Fruit fly (Drosophila melanogaster) whole organism, embryonic: Measurements from ENCODE around the gene Sec15.
A peak's percentile ranks its signal among the peaks of the same experiment; 100 is the strongest.

Source experiments
- Bdp1 ChIP-seq: fragments of 200-800 bp; sonication (Bioruptor generic); optimal IDR thresholded peaks from 3 replicates; lab custom pipeline; 2016; ENCODE audit warnings: missing biosample characterization, missing genetic modification characterization
- CG11560 ChIP-seq: fragments of 200-800 bp; sonication (Bioruptor generic); IDR thresholded peaks from 3 replicates; pipeline ENCODE4 v1.3.6; 2022; ENCODE audit warnings: missing biosample characterization, missing genetic modification characterization
- CG1233 ChIP-seq: fragments of 200-800 bp; sonication (Bioruptor generic); optimal IDR thresholded peaks from 4 replicates; lab custom pipeline; 2018; ENCODE audit warnings: missing biosample characterization, mild to moderate bottlenecking, missing genetic modification characterization
- CG13424 ChIP-seq: fragments of 200-800 bp; sonication (Bioruptor generic); optimal IDR thresholded peaks from 2 replicates; lab custom pipeline; 2019; ENCODE audit warnings: missing biosample characterization, mild to moderate bottlenecking, missing genetic modification characterization, moderate library complexity
- CG13775 ChIP-seq: fragments of 200-800 bp; sonication (Bioruptor generic); optimal IDR thresholded peaks from 3 replicates; lab custom pipeline; 2017; ENCODE audit warnings: missing biosample characterization, mild to moderate bottlenecking, missing genetic modification characterization
- CG13894 ChIP-seq: fragments of 200-800 bp; sonication (Bioruptor generic); optimal IDR thresholded peaks from 3 replicates; lab custom pipeline; 2018; ENCODE audit warnings: missing biosample characterization, mild to moderate bottlenecking, missing genetic modification characterization, moderate library complexity
- CG14860 ChIP-seq: fragments of 200-800 bp; sonication (Bioruptor generic); IDR thresholded peaks from 3 replicates; pipeline ENCODE4 v1.3.6; 2022; ENCODE audit warnings: missing biosample characterization, missing genetic modification characterization; ENCODE audit not compliant: partially characterized antibody
- CG1603 ChIP-seq: fragments of 200-800 bp; sonication (Bioruptor generic); optimal IDR thresholded peaks from 2 replicates; lab custom pipeline; 2019; ENCODE audit warnings: missing biosample characterization, mild to moderate bottlenecking, missing genetic modification characterization, moderate library complexity
- CG17186 ChIP-seq: fragments of 200-800 bp; sonication (Bioruptor generic); optimal IDR thresholded peaks from 3 replicates; lab custom pipeline; 2017; ENCODE audit warnings: missing biosample characterization, missing genetic modification reagents, missing genetic modification characterization
- CG17385 ChIP-seq: fragments of 200-800 bp; sonication (Bioruptor generic); optimal IDR thresholded peaks from 3 replicates; lab custom pipeline; 2018; ENCODE audit warnings: missing biosample characterization, mild to moderate bottlenecking, missing genetic modification characterization
- CG17802 ChIP-seq: fragments of 200-800 bp; sonication (Bioruptor generic); optimal IDR thresholded peaks from 2 replicates; lab custom pipeline; 2018; ENCODE audit warnings: missing biosample characterization, mild to moderate bottlenecking, missing genetic modification characterization, moderate library complexity
- CG18262 ChIP-seq: fragments of 200-800 bp; optimal IDR thresholded peaks from 3 replicates; lab custom pipeline; 2019; ENCODE audit warnings: missing biosample characterization, mild to moderate bottlenecking, missing genetic modification characterization, moderate library complexity
- CG18764 ChIP-seq: fragments of 200-800 bp; sonication (Bioruptor generic); optimal IDR thresholded peaks from 3 replicates; lab custom pipeline; 2016; ENCODE audit warnings: missing biosample characterization, missing genetic modification characterization
- CG31224 ChIP-seq: fragments of 200-800 bp; sonication (Bioruptor generic); IDR thresholded peaks from 2 replicates; pipeline ENCODE4 v1.3.6; 2022; ENCODE audit warnings: missing biosample characterization, missing genetic modification characterization
- CG3847 ChIP-seq: fragments of 200-800 bp; sonication (Bioruptor generic); IDR thresholded peaks from 2 replicates; pipeline ENCODE4 v1.3.6; 2022; ENCODE audit warnings: missing biosample characterization, missing genetic modification characterization
- CG4617 ChIP-seq: fragments of 200-800 bp; sonication (Bioruptor generic); optimal IDR thresholded peaks from 3 replicates; lab custom pipeline; 2016; ENCODE audit warnings: missing biosample characterization, missing genetic modification characterization, borderline replicate concordance
- CG7556 ChIP-seq: fragments of 200-800 bp; sonication (Bioruptor generic); optimal IDR thresholded peaks from 2 replicates; lab custom pipeline; 2017; ENCODE audit warnings: missing biosample characterization, mild to moderate bottlenecking, missing genetic modification characterization
- CG8765 ChIP-seq: fragments of 200-800 bp; sonication (Bioruptor generic); IDR thresholded peaks from 2 replicates; pipeline ENCODE4 v1.3.6; 2022; ENCODE audit warnings: missing biosample characterization, missing genetic modification characterization
- CG9876 ChIP-seq: fragments of 200-800 bp; sonication (Bioruptor generic); optimal IDR thresholded peaks from 2 replicates; lab custom pipeline; 2016; ENCODE audit warnings: missing biosample characterization, missing genetic modification characterization
- CoRest ChIP-seq: fragments of 200-800 bp; sonication (Bioruptor generic); optimal IDR thresholded peaks from 3 replicates; lab custom pipeline; 2018; ENCODE audit warnings: missing biosample characterization, mild to moderate bottlenecking, missing genetic modification characterization, moderate library complexity
- CrebB ChIP-seq: fragments of 200-800 bp; sonication (Bioruptor generic); optimal IDR thresholded peaks from 3 replicates; lab custom pipeline; 2018; ENCODE audit warnings: missing biosample characterization, mild to moderate bottlenecking, missing genetic modification characterization
- D19A ChIP-seq: fragments of 200-800 bp; optimal IDR thresholded peaks from 3 replicates; lab custom pipeline; 2019; ENCODE audit warnings: missing biosample characterization, mild to moderate bottlenecking, missing genetic modification characterization, moderate library complexity
- Dad ChIP-seq: fragments of 200-800 bp; sonication (Bioruptor generic); optimal IDR thresholded peaks from 3 replicates; lab custom pipeline; 2016; ENCODE audit warnings: missing biosample characterization, missing genetic modification characterization
- Dip2 ChIP-seq: fragments of 200-800 bp; sonication (Bioruptor generic); IDR thresholded peaks from 2 replicates; pipeline ENCODE4 v1.3.6; 2022; ENCODE audit warnings: missing biosample characterization, missing genetic modification characterization
- H2.0 ChIP-seq: fragments of 200-800 bp; sonication (Bioruptor generic); IDR thresholded peaks from 2 replicates; pipeline ENCODE4 v1.3.6; 2022; ENCODE audit warnings: missing biosample characterization, missing genetic modification characterization
- HmgZ ChIP-seq: fragments of 200-800 bp; sonication (Bioruptor generic); optimal IDR thresholded peaks from 2 replicates; lab custom pipeline; 2018; ENCODE audit warnings: missing biosample characterization, mild to moderate bottlenecking, missing genetic modification characterization
- Jarid2 ChIP-seq: fragments of 200-800 bp; sonication (Bioruptor generic); optimal IDR thresholded peaks from 3 replicates; lab custom pipeline; 2017; ENCODE audit warnings: mild to moderate bottlenecking, missing biosample characterization, missing genetic modification reagents, missing genetic modification characterization
- Lpt ChIP-seq: fragments of >200 bp; optimal IDR thresholded peaks from 2 replicates; lab custom pipeline; 2018; ENCODE audit warnings: missing biosample characterization, missing genetic modification characterization
- NFAT ChIP-seq: fragments of 200-800 bp; sonication (Bioruptor generic); IDR thresholded peaks from 2 replicates; pipeline ENCODE4 v1.3.6; 2022; ENCODE audit warnings: missing biosample characterization, missing genetic modification characterization
- Ptx1 ChIP-seq: fragments of 200-800 bp; sonication (Bioruptor generic); IDR thresholded peaks from 2 replicates; pipeline ENCODE4 v1.3.6; 2022; ENCODE audit warnings: missing biosample characterization, missing genetic modification characterization
- Ravus ChIP-seq: fragments of 200-800 bp; sonication (Bioruptor generic); IDR thresholded peaks from 2 replicates; pipeline ENCODE4 v1.3.6; 2022; ENCODE audit warnings: missing biosample characterization, missing genetic modification characterization
- Rx ChIP-seq: fragments of 200-800 bp; sonication (Bioruptor generic); IDR thresholded peaks from 2 replicates; pipeline ENCODE4 v1.3.6; 2022; ENCODE audit warnings: missing biosample characterization, missing genetic modification characterization
- Sox102F ChIP-seq: fragments of 200-800 bp; sonication (Bioruptor generic); optimal IDR thresholded peaks from 2 replicates; lab custom pipeline; 2018; ENCODE audit warnings: missing biosample characterization, mild to moderate bottlenecking, missing genetic modification characterization, moderate library complexity
- Spps ChIP-seq: fragments of 200-800 bp; sonication (Bioruptor generic); optimal IDR thresholded peaks from 2 replicates; lab custom pipeline; 2018; ENCODE audit warnings: missing biosample characterization, mild to moderate bottlenecking, missing genetic modification characterization
- YL-1 ChIP-seq: fragments of 200-800 bp; sonication (Bioruptor generic); optimal IDR thresholded peaks from 3 replicates; lab custom pipeline; 2017; ENCODE audit warnings: missing biosample characterization, mild to moderate bottlenecking, missing genetic modification characterization
- ac ChIP-seq: fragments of 200-800 bp; sonication (Bioruptor generic); optimal IDR thresholded peaks from 3 replicates; lab custom pipeline; 2017; ENCODE audit warnings: missing biosample characterization, mild to moderate bottlenecking, missing genetic modification characterization
- ap ChIP-seq: fragments of 200-800 bp; sonication (Bioruptor generic); IDR thresholded peaks from 2 replicates; pipeline ENCODE4 v1.3.6; 2022; ENCODE audit warnings: missing biosample characterization, missing genetic modification characterization
- bab2 ChIP-seq: fragments of 200-800 bp; sonication (Bioruptor generic); optimal IDR thresholded peaks from 2 replicates; lab custom pipeline; 2016; ENCODE audit warnings: missing biosample characterization, missing genetic modification characterization
- chif ChIP-seq, 2 experiments: fragments of 200-800 bp; sonication (Bioruptor generic); optimal IDR thresholded peaks; 3 replicates each; lab custom pipeline; 2016; ENCODE audit warnings: missing biosample characterization in 2 of 2, missing genetic modification characterization in 2 of 2
- dimm ChIP-seq: fragments of 200-800 bp; sonication (Bioruptor generic); IDR thresholded peaks from 2 replicates; pipeline ENCODE4 v1.3.6; 2022; ENCODE audit warnings: missing biosample characterization, missing genetic modification characterization
- dysf ChIP-seq: fragments of 200-800 bp; sonication (Bioruptor generic); IDR thresholded peaks from 3 replicates; pipeline ENCODE4 v1.3.6; 2022; ENCODE audit warnings: missing biosample characterization, missing genetic modification characterization
- fd96Cb ChIP-seq: fragments of 200-800 bp; sonication (Bioruptor generic); optimal IDR thresholded peaks from 2 replicates; lab custom pipeline; 2018; ENCODE audit warnings: missing biosample characterization, mild to moderate bottlenecking, missing genetic modification characterization, moderate library complexity
- gcm2 ChIP-seq: fragments of 200-800 bp; sonication (Bioruptor generic); optimal IDR thresholded peaks from 2 replicates; lab custom pipeline; 2016; ENCODE audit warnings: missing biosample characterization, missing genetic modification characterization
- gfzf ChIP-seq: fragments of 200-800 bp; sonication (Bioruptor generic); optimal IDR thresholded peaks from 2 replicates; lab custom pipeline; 2016; ENCODE audit warnings: missing biosample characterization, mild to moderate bottlenecking, missing genetic modification characterization, moderate library complexity
- lmd ChIP-seq: fragments of 200-800 bp; sonication (Bioruptor generic); IDR thresholded peaks from 2 replicates; pipeline ENCODE4 v1.3.6; 2022; ENCODE audit warnings: missing biosample characterization, missing genetic modification characterization
- nom ChIP-seq: fragments of 200-800 bp; sonication (Bioruptor generic); optimal IDR thresholded peaks from 2 replicates; lab custom pipeline; 2017; ENCODE audit warnings: missing biosample characterization, missing genetic modification characterization, mild to moderate bottlenecking, moderate library complexity, missing genetic modification reagents
- pho ChIP-seq: fragments of 200-800 bp; sonication (Bioruptor generic); optimal IDR thresholded peaks from 2 replicates; lab custom pipeline; 2016; ENCODE audit warnings: missing biosample characterization, missing genetic modification characterization
- prd ChIP-seq, 3 experiments: fragments of >200 bp in 2 of 3; fragments of 200-800 bp in 1 of 3; sonication (Bioruptor generic) in 1 of 3; optimal IDR thresholded peaks in 2 of 3; IDR thresholded peaks in 1 of 3; 2 replicates in 2 of 3; 3 replicates in 1 of 3; pipeline versions ENCODE4 v1.3.6 to Lab custom; 2017 to 2022; ENCODE audit warnings: missing biosample characterization in 1 of 3, missing genetic modification characterization in 1 of 3
- pum ChIP-seq: fragments of 200-800 bp; sonication (Bioruptor generic); optimal IDR thresholded peaks from 2 replicates; lab custom pipeline; 2016; ENCODE audit warnings: missing biosample characterization, missing genetic modification characterization
- repo ChIP-seq: fragments of 200-800 bp; sonication (Bioruptor generic); optimal IDR thresholded peaks from 2 replicates; lab custom pipeline; 2016; ENCODE audit warnings: missing biosample characterization, missing genetic modification characterization
- sob ChIP-seq: fragments of 200-800 bp; sonication (Bioruptor generic); IDR thresholded peaks from 2 replicates; pipeline ENCODE4 v1.3.6; 2022; ENCODE audit warnings: missing biosample characterization, missing genetic modification characterization
- tap ChIP-seq: fragments of 200-800 bp; optimal IDR thresholded peaks from 3 replicates; lab custom pipeline; 2019; ENCODE audit warnings: missing biosample characterization, mild to moderate bottlenecking, missing genetic modification characterization, moderate library complexity

The Sec15 gene

dm6 chr3R:21116057-21116456, 8.3 kb upstream of the Sec15 start, which contains the start of gene ppan (continued):
- no peak for TF ChIP-seq Ravus (GFP tag; lab: Robert Waterston, UW)
- TF ChIP-seq CG3847 (GFP tag; lab: Robert Waterston, UW) = peak; percentile 53; the same call in 1 of the 2 replicates
- TF ChIP-seq ac = no peak
- TF ChIP-seq Lpt (GFP tag; lab: Kevin White, UChicago) = no peak
- no peak for TF ChIP-seq lmd (GFP tag; lab: Robert Waterston, UW)
- TF ChIP-seq CG1603 (tag; lab: Kevin White, UChicago) = no peak
- no peak for TF ChIP-seq repo (GFP tag; lab: Kevin White, UChicago)
- TF ChIP-seq Spps (tag; lab: Kevin White, UChicago) = no peak
- TF ChIP-seq CG7556 (GFP tag; lab: Kevin White, UChicago) = no peak
- TF ChIP-seq D19A = no peak
- TF ChIP-seq Dad (GFP tag; lab: Kevin White, UChicago) = no peak
- TF ChIP-seq Dip2 (GFP tag; lab: Robert Waterston, UW) = no peak
- TF ChIP-seq sob = no peak
- TF ChIP-seq NFAT (GFP tag; lab: Robert Waterston, UW) = no peak
- peak; percentile 85 for TF ChIP-seq gfzf (GFP tag; lab: Kevin White, UChicago)
- TF ChIP-seq chif (GFP tag; optimal IDR thresholded peaks at IDR 0.05; lab: Kevin White, UChicago) = no peak
- no peak for TF ChIP-seq CG14860 (GFP tag; lab: Robert Waterston, UW)
- TF ChIP-seq Bdp1 (GFP tag; lab: Kevin White, UChicago) = no peak
- no peak for TF ChIP-seq CG1233
- TF ChIP-seq prd (optimal IDR thresholded peaks at IDR 0.05; lab: Kevin White, UChicago) = no peak
- no peak for TF ChIP-seq prd (GFP tag; IDR thresholded peaks at IDR 0.05; lab: Robert Waterston, UW)
- TF ChIP-seq CrebB (tag; lab: Kevin White, UChicago) = no peak
- TF ChIP-seq CG9876 (GFP tag; lab: Kevin White, UChicago) = no peak
- TF ChIP-seq dimm (GFP tag; lab: Robert Waterston, UW) = no peak
- no peak for TF ChIP-seq Rx (GFP tag; lab: Robert Waterston, UW)
- no peak for TF ChIP-seq CG18764 (GFP tag; lab: Kevin White, UChicago)
- TF ChIP-seq Jarid2 (GFP tag; lab: Kevin White, UChicago) = no peak
- no peak for TF ChIP-seq H2.0
- TF ChIP-seq gcm2 (GFP tag; lab: Kevin White, UChicago) = no peak
- TF ChIP-seq ap (GFP tag; lab: Robert Waterston, UW) = no peak
- peak; percentile 84 for TF ChIP-seq YL-1 (GFP tag; lab: Kevin White, UChicago)
- no peak for TF ChIP-seq fd96Cb (tag; lab: Kevin White, UChicago)
- TF ChIP-seq CoRest (tag; lab: Kevin White, UChicago) = no peak
- TF ChIP-seq CG13775 (GFP tag; lab: Kevin White, UChicago) = no peak
- no peak for TF ChIP-seq nom
- TF ChIP-seq Ptx1 (GFP tag; lab: Robert Waterston, UW) = no peak
- TF ChIP-seq CG17186 (GFP tag; lab: Kevin White, UChicago) = peak; percentile 46
- no peak for TF ChIP-seq dysf (GFP tag; lab: Robert Waterston, UW)
- peak; percentile 23 for TF ChIP-seq HmgZ
- TF ChIP-seq CG11560 (tag; lab: Robert Waterston, UW) = no peak
- no peak for TF ChIP-seq CG17802 (tag; lab: Kevin White, UChicago)
- no peak for TF ChIP-seq CG8765 (GFP tag; lab: Robert Waterston, UW)
- TF ChIP-seq tap = no peak
- TF ChIP-seq pho (GFP tag; lab: Kevin White, UChicago) = no peak
- no peak for TF ChIP-seq CG31224 (GFP tag; lab: Robert Waterston, UW)
- no peak for TF ChIP-seq Sox102F (GFP tag; lab: Kevin White, UChicago)
- no peak for TF ChIP-seq CG18262
- TF ChIP-seq CG17385 (GFP tag; lab: Kevin White, UChicago) = no peak
- no peak for TF ChIP-seq bab2 (GFP tag; lab: Kevin White, UChicago)
- TF ChIP-seq CG4617 (GFP tag; lab: Kevin White, UChicago) = peak; percentile 16
- no peak for TF ChIP-seq CG13424 (tag; lab: Kevin White, UChicago)
- no peak for TF ChIP-seq pum (GFP tag; lab: Kevin White, UChicago)
- no peak for TF ChIP-seq CG13894
